Fruit fly (Drosophila melanogaster) whole organism, wandering third instar larva: ENCODE results near the gene elB.
A peak's percentile ranks its signal among the peaks of the same experiment; 100 is the strongest.

ENCODE experiments used
- Abd-B ChIP-seq: fragments of >200 bp; optimal IDR thresholded peaks from 2 replicates; lab custom pipeline; 2017; ENCODE audit warnings: missing biosample characterization, missing genetic modification characterization
- CG32264 ChIP-seq: fragments of 200-800 bp; sonication (Bioruptor generic); optimal IDR thresholded peaks from 2 replicates; lab custom pipeline; 2016; ENCODE audit warnings: missing biosample characterization, missing genetic modification characterization
- CG9705 ChIP-seq: fragments of 200-800 bp; sonication (Bioruptor generic); optimal IDR thresholded peaks from 2 replicates; lab custom pipeline; 2018; ENCODE audit warnings: missing biosample characterization, mild to moderate bottlenecking, missing genetic modification characterization
- CrebA ChIP-seq: fragments of 200-800 bp; sonication (Bioruptor generic); optimal IDR thresholded peaks from 2 replicates; lab custom pipeline; 2016; ENCODE audit warnings: missing biosample characterization, mild to moderate bottlenecking, missing genetic modification characterization, borderline replicate concordance
- Dfd ChIP-seq: fragments of >200 bp; optimal IDR thresholded peaks from 2 replicates; lab custom pipeline; 2017; ENCODE audit warnings: missing biosample characterization, missing genetic modification characterization
- Dif ChIP-seq: fragments of 200-275, 200-300 bp; sonication (Bioruptor generic); optimal IDR thresholded peaks from 2 replicates; lab custom pipeline; 2018; ENCODE audit warnings: missing biosample characterization, missing genetic modification characterization; ENCODE audit not compliant: partially characterized antibody
- GATAd ChIP-seq: sonication (Bioruptor generic); optimal IDR thresholded peaks from 2 replicates; lab custom pipeline; 2016; ENCODE audit warnings: missing biosample characterization, missing genetic modification characterization
- HLH106 ChIP-seq: fragments of 200-800 bp; optimal IDR thresholded peaks from 3 replicates; lab custom pipeline; 2019; ENCODE audit warnings: missing biosample characterization, mild to moderate bottlenecking, missing genetic modification characterization, moderate library complexity
- Hnf4 ChIP-seq: fragments of 200-800 bp; sonication (Bioruptor generic); optimal IDR thresholded peaks from 2 replicates; lab custom pipeline; 2016; ENCODE audit warnings: missing biosample characterization, mild to moderate bottlenecking, missing genetic modification characterization
- Hr78 ChIP-seq: fragments of >200 bp; optimal IDR thresholded peaks from 2 replicates; lab custom pipeline; 2017; ENCODE audit warnings: missing biosample characterization, missing genetic modification characterization
- Hr83 ChIP-seq: fragments of 200-300 bp; sonication (Bioruptor generic); optimal IDR thresholded peaks from 2 replicates; lab custom pipeline; 2016; ENCODE audit warnings: missing biosample characterization, mild to moderate bottlenecking, missing genetic modification characterization, moderate library complexity; ENCODE audit not compliant: poor library complexity, severe bottlenecking
- Jra ChIP-seq: sonication (Bioruptor generic); optimal IDR thresholded peaks from 2 replicates; lab custom pipeline; 2016; ENCODE audit warnings: missing biosample characterization, missing genetic modification characterization
- Mio ChIP-seq: sonication (Bioruptor generic); optimal IDR thresholded peaks from 2 replicates; lab custom pipeline; 2016; ENCODE audit warnings: missing biosample characterization, missing genetic modification characterization
- Myc ChIP-seq: fragments of >200 bp; optimal IDR thresholded peaks from 2 replicates; lab custom pipeline; 2017
- N ChIP-seq: fragments of >200 bp; optimal IDR thresholded peaks from 2 replicates; lab custom pipeline; 2018; ENCODE audit warnings: missing biosample characterization, missing external identifiers, missing genetic modification characterization
- Rel ChIP-seq, 2 experiments: fragments of 200-800 bp; sonication (Bioruptor generic) in 1 of 2; optimal IDR thresholded peaks; 2 replicates in 1 of 2; 3 replicates in 1 of 2; lab custom pipeline; 2016 to 2019; ENCODE audit warnings: mild to moderate bottlenecking in 2 of 2, missing biosample characterization in 2 of 2, missing genetic modification characterization in 2 of 2, moderate library complexity in 1 of 2
- Sp1 ChIP-seq: fragments of 200-800 bp; sonication (Bioruptor generic); optimal IDR thresholded peaks from 3 replicates; lab custom pipeline; 2019; ENCODE audit warnings: missing biosample characterization, mild to moderate bottlenecking, missing genetic modification characterization, moderate library complexity
- Vsx2 ChIP-seq: fragments of 200-300, 225-300 bp; sonication (Bioruptor generic); optimal IDR thresholded peaks from 2 replicates; lab custom pipeline; 2018; ENCODE audit warnings: missing biosample characterization, missing genetic modification characterization; ENCODE audit not compliant: partially characterized antibody
- br ChIP-seq: fragments of 200-800 bp; sonication (Bioruptor generic); optimal IDR thresholded peaks from 2 replicates; lab custom pipeline; 2016; ENCODE audit warnings: missing biosample characterization, missing genetic modification characterization
- dmrt93B ChIP-seq: fragments of 200-800 bp; sonication (Bioruptor generic); optimal IDR thresholded peaks from 2 replicates; lab custom pipeline; 2018; ENCODE audit warnings: missing biosample characterization, mild to moderate bottlenecking, missing genetic modification characterization
- dsf ChIP-seq: sonication (Bioruptor generic); optimal IDR thresholded peaks from 2 replicates; lab custom pipeline; 2016; ENCODE audit warnings: missing biosample characterization, missing genetic modification characterization, borderline replicate concordance
- ey ChIP-seq: fragments of 200-800 bp; sonication (Bioruptor generic); optimal IDR thresholded peaks from 2 replicates; lab custom pipeline; 2016; ENCODE audit warnings: missing biosample characterization, missing genetic modification characterization
- foxo ChIP-seq, 2 experiments: fragments of 200-800 bp; sonication (Bioruptor generic); optimal IDR thresholded peaks; 2 replicates in 1 of 2; 3 replicates in 1 of 2; lab custom pipeline; 2016 to 2017; ENCODE audit warnings: missing biosample characterization in 2 of 2, missing genetic modification characterization in 2 of 2
- fru ChIP-seq: fragments of 200-800 bp; sonication (Bioruptor generic); optimal IDR thresholded peaks from 3 replicates; lab custom pipeline; 2016; ENCODE audit warnings: missing biosample characterization, mild to moderate bottlenecking, missing genetic modification characterization
- h ChIP-seq: fragments of 200-800 bp; sonication (Bioruptor generic); optimal IDR thresholded peaks from 3 replicates; lab custom pipeline; 2016; ENCODE audit warnings: missing biosample characterization, mild to moderate bottlenecking, missing genetic modification characterization
- jim ChIP-seq: fragments of 175-275, 200-325 bp; sonication (Bioruptor generic); optimal IDR thresholded peaks from 2 replicates; lab custom pipeline; 2016; ENCODE audit warnings: missing biosample characterization, mild to moderate bottlenecking, missing genetic modification characterization
- lola ChIP-seq: fragments of >200 bp; optimal IDR thresholded peaks from 2 replicates; lab custom pipeline; 2017; ENCODE audit warnings: missing biosample characterization, missing genetic modification characterization
- pan ChIP-seq: fragments of >200 bp; optimal IDR thresholded peaks from 2 replicates; lab custom pipeline; 2017
- psq ChIP-seq: fragments of 200-800 bp; sonication (Bioruptor generic); optimal IDR thresholded peaks from 3 replicates; lab custom pipeline; 2017; ENCODE audit warnings: missing biosample characterization, mild to moderate bottlenecking, missing genetic modification characterization, moderate library complexity
- rgr ChIP-seq: fragments of 200-800 bp; sonication (Bioruptor generic); optimal IDR thresholded peaks from 3 replicates; lab custom pipeline; 2016; ENCODE audit warnings: missing biosample characterization, mild to moderate bottlenecking, missing genetic modification characterization
- sage ChIP-seq: fragments of 200-800 bp; sonication (Bioruptor generic); optimal IDR thresholded peaks from 2 replicates; lab custom pipeline; 2016; ENCODE audit warnings: missing biosample characterization, mild to moderate bottlenecking, missing genetic modification characterization
- sv ChIP-seq: fragments of 200-800 bp; sonication (Bioruptor generic); optimal IDR thresholded peaks from 3 replicates; lab custom pipeline; 2016; ENCODE audit warnings: missing biosample characterization, missing genetic modification characterization
- tai ChIP-seq: sonication (Bioruptor generic); optimal IDR thresholded peaks from 2 replicates; lab custom pipeline; 2016; ENCODE audit warnings: missing biosample characterization, missing genetic modification characterization
- usp ChIP-seq: fragments of >200 bp; optimal IDR thresholded peaks from 2 replicates; lab custom pipeline; 2017; ENCODE audit warnings: missing biosample characterization, missing genetic modification characterization
- woc ChIP-seq: sonication (Bioruptor generic); optimal IDR thresholded peaks from 2 replicates; lab custom pipeline; 2016; ENCODE audit warnings: missing biosample characterization, mild to moderate bottlenecking, missing genetic modification characterization

The elB gene

DNA sequence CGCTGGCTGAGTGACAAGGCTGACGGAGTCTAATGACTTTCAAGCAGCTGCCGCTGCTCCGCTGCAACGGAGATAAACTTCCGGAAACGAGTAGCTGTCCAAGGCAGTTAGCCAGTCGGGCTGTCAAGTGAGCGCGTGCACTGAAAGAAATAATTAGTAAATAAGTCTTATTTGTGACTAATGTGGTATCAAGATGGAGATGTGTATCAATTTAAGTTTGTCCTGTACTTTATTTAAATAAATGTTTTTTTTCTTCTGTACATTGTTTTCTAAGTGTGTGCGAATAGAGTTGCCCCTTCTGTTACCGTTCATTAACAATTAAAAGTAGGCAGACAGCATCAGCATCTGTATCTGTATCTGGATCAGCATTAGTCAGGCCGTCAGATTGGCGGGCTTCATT lies 41.9 kb upstream of the elB start:
- TF ChIP-seq sv (no peak), foxo (GFP tag; optimal IDR thresholded peaks at IDR 0.05; lab: Kevin White, UChicago) (peak in 1 of 2 experiments; percentile 10)

DNA sequence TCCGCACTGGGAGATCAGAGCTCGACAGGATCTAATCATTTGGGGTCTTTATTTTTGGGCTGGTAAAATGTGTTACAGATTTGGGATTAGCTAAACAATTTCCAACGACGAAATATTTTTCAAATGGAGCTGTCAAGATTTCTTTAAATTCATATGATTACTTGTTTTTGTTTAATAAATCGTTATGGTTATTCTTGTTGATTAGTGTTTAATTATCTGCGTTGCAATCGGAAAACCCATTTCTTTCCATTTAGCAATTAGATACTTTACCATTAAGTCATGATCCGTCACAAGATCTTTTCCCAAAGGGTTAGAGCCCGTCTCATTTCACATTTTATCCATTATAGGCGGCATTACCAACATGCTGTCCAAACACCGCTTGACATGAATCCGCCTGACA lies 41.5 kb upstream of the elB start, which contains the start of gene CG15283:
Gene CG15283, minus strand, starts transcription at position 101 of the 400 bp plus-strand sequence.
- TF ChIP-seq Hr83 (GFP tag; lab: Kevin White, UChicago): no peak
- no peak for TF ChIP-seq Jra (GFP tag; lab: Kevin White, UChicago)
- TF ChIP-seq fru (GFP tag; lab: Kevin White, UChicago): no peak
- TF ChIP-seq jim (GFP tag; lab: Kevin White, UChicago): no peak
- TF ChIP-seq CrebA (GFP tag; lab: Kevin White, UChicago): no peak
- no peak for TF ChIP-seq CG9705
- TF ChIP-seq Vsx2 (GFP tag; lab: Kevin White, UChicago): no peak
- TF ChIP-seq tai (GFP tag; lab: Kevin White, UChicago): no peak

DNA sequence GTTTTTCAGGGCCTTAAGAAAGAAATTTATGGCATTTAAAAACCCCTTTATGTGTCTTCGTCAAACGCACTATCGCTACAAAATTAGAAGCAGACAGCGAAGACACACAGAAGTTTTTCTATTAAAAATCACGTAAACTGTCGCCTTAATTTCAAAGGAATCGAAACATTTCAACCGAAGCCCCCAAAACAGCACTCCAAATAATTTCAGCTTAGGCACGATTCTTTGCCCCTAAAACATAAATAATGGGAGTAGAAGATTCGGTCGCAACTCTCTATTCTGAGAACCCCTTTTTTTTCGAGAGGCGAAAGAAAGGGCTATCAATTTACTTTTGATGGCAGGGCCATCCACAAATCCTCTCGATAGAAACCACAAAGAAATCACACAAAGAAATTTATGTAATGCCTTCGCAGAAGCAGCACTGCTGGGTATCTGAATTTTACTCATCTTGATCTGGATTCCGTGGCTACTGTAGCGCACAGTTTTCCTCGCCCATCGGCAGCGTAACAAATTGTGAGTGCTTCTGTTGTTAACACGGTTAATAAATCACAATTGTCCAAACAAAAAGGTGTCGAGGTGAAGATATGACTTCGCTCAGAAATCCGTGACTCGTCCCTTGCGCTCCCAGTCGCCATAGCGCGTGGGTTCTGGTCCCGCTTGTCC lies 40.7 kb upstream of the elB start:
- TF ChIP-seq Vsx2 (GFP tag; lab: Kevin White, UChicago) (no peak), dmrt93B (GFP tag; lab: Kevin White, UChicago) (no peak), rgr (GFP tag; lab: Kevin White, UChicago) (no peak), HLH106 (tag; lab: Kevin White, UChicago) (no peak), Hnf4 (GFP tag; lab: Kevin White, UChicago) (no peak), sage (GFP tag; lab: Kevin White, UChicago) (no peak), usp (GFP tag; lab: Kevin White, UChicago) (no peak), pan (lab: Kevin White, UChicago) (no peak), Sp1 (GFP tag; lab: Kevin White, UChicago) (no peak), dsf (GFP tag; lab: Kevin White, UChicago) (no peak), Jra (GFP tag; lab: Kevin White, UChicago) (no peak), lola (no peak), Hr83 (GFP tag; lab: Kevin White, UChicago) (no peak), Rel (GFP tag; optimal IDR thresholded peaks at IDR 0.05; lab: Kevin White, UChicago) (no peak), Rel (tag; optimal IDR thresholded peaks at IDR 0.05; lab: Kevin White, UChicago) (no peak), h (GFP tag; lab: Kevin White, UChicago) (no peak), ey (GFP tag; lab: Kevin White, UChicago) (no peak), br (GFP tag; lab: Kevin White, UChicago) (no peak), woc (GFP tag; lab: Kevin White, UChicago) (no peak), CG32264 (GFP tag; lab: Kevin White, UChicago) (no peak)

DNA sequence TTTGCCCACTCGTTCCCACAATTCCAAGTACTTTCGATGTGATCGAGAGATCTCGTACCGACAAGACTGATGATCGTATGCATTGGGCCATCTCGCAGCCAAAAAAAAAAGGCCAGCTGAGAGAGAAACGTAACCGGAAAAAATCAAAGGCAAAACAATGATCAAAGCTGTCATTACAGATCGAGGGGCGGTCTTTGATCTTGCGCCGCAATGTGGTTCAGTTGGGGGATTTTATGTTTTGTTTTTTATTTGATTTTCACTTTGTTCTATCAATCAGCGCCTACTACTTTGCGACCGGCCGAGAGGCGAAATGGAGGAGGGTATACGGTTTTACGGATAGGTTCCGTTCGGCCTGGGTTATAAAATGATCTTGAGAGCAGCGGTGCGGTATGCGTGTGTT lies 39.4 kb upstream of the elB start:
- TF ChIP-seq Abd-B (GFP tag; lab: Kevin White, UChicago) (no peak), CG9705 (no peak), HLH106 (tag; lab: Kevin White, UChicago) (no peak), CrebA (GFP tag; lab: Kevin White, UChicago) (no peak)

DNA sequence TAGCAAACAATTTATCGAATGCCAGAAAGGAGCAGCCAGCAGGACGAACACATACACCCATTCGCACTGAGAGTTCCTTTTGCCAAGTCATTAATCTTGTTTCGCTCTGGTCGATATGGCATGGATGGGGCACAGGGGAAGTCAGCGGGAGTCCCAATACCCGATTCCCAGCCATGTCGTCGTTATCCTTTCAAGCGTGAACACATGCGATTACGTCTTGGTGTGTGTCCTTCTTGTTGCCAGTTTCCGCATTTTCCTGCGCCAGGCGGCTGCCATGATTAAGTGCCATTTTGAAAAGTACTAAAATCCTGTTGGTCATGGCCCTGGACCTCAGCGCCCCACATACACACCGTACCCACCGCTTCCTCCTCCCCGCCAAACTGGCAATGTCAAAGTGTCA lies 38.2 kb upstream of the elB start:
- no peak for TF ChIP-seq Sp1 (GFP tag; lab: Kevin White, UChicago)
- TF ChIP-seq N (GFP tag; lab: Kevin White, UChicago): no peak
- TF ChIP-seq lola: no peak
- no peak for TF ChIP-seq h (GFP tag; lab: Kevin White, UChicago)
- TF ChIP-seq CG9705: no peak
- TF ChIP-seq usp (GFP tag; lab: Kevin White, UChicago): no peak
- TF ChIP-seq psq (GFP tag; lab: Kevin White, UChicago): no peak
- TF ChIP-seq Hr78 (GFP tag; lab: Kevin White, UChicago): no peak
- no peak for TF ChIP-seq dmrt93B (GFP tag; lab: Kevin White, UChicago)
- TF ChIP-seq Dif (GFP tag; lab: Kevin White, UChicago): no peak
- TF ChIP-seq Hr83 (GFP tag; lab: Kevin White, UChicago): no peak
- no peak for TF ChIP-seq GATAd (GFP tag; lab: Kevin White, UChicago)
- TF ChIP-seq tai (GFP tag; lab: Kevin White, UChicago): no peak
- no peak for TF ChIP-seq Abd-B (GFP tag; lab: Kevin White, UChicago)
- no peak for TF ChIP-seq Mio
- TF ChIP-seq br (GFP tag; lab: Kevin White, UChicago): no peak
- no peak for TF ChIP-seq Dfd (GFP tag; lab: Kevin White, UChicago)
- TF ChIP-seq Myc: no peak
